Worm (Caenorhabditis elegans) whole organism, early embryonic: ENCODE results near the gene F40F8.4.

Experiments used
- B0310.2 ChIP-seq: sonication (generic microtip); optimal IDR thresholded peaks from 2 replicates; lab custom pipeline; 2016; ENCODE audit warnings: mild to moderate bottlenecking, missing genetic modification characterization, missing compliant biosample characterization
- F13C5.2 ChIP-seq: sonication (generic microtip); optimal IDR thresholded peaks from 2 replicates; lab custom pipeline; 2017; ENCODE audit warnings: mild to moderate bottlenecking, missing genetic modification characterization, inconsistent platforms, missing compliant biosample characterization
- aly-1 ChIP-seq: sonication (generic microtip); optimal IDR thresholded peaks from 2 replicates; lab custom pipeline; 2016; ENCODE audit warnings: missing genetic modification characterization, missing compliant biosample characterization
- ama-1 ChIP-seq: fragments of 150-350 bp; optimal IDR thresholded peaks from 2 replicates; lab custom pipeline; 2014
- ceh-13 ChIP-seq: fragments of 200-800 bp; sonication (Bioruptor generic); optimal IDR thresholded peaks from 2 replicates; lab custom pipeline; 2018; ENCODE audit warnings: mild to moderate bottlenecking, missing genetic modification characterization, missing compliant biosample characterization
- ceh-36 ChIP-seq: sonication (generic microtip); optimal IDR thresholded peaks from 2 replicates; lab custom pipeline; 2016; ENCODE audit warnings: missing genetic modification characterization, inconsistent platforms, missing compliant biosample characterization
- ets-7 ChIP-seq: sonication (generic microtip); optimal IDR thresholded peaks from 2 replicates; lab custom pipeline; 2016; ENCODE audit warnings: missing genotype, missing genetic modification characterization, missing compliant biosample characterization
- flt-1 ChIP-seq: fragments of 200-800 bp; sonication (Bioruptor generic); IDR thresholded peaks from 2 replicates; pipeline ENCODE4 v1.3.6; 2022; ENCODE audit warnings: missing genetic modification characterization, missing compliant biosample characterization
- hmbx-1 ChIP-seq: sonication (generic microtip); optimal IDR thresholded peaks from 2 replicates; lab custom pipeline; 2016; ENCODE audit warnings: mild to moderate bottlenecking, missing genetic modification characterization, missing compliant biosample characterization
- hmg-4 ChIP-seq: fragments of 200-800 bp; sonication (Bioruptor generic); optimal IDR thresholded peaks from 2 replicates; lab custom pipeline; 2018; ENCODE audit warnings: mild to moderate bottlenecking, missing genetic modification characterization, missing compliant biosample characterization
- hnd-1 ChIP-seq: sonication (generic microtip); optimal IDR thresholded peaks from 2 replicates; lab custom pipeline; 2016; ENCODE audit warnings: missing genetic modification characterization, missing compliant biosample characterization
- pes-1 ChIP-seq: fragments of 200-800 bp; sonication (Bioruptor generic); IDR thresholded peaks from 2 replicates; pipeline ENCODE4 v1.3.6; 2022; ENCODE audit warnings: missing genetic modification reagents, missing genetic modification characterization, missing compliant biosample characterization
- scrt-1 ChIP-seq: fragments of 200-800 bp; sonication (Bioruptor generic); IDR thresholded peaks from 2 replicates; pipeline ENCODE4 v1.3.6; 2022; ENCODE audit warnings: missing genetic modification characterization, missing compliant biosample characterization
- sea-1 ChIP-seq: fragments of 200-800 bp; sonication (Bioruptor generic); conservative IDR thresholded peaks from 2 replicates; pipeline ENCODE4 v1.3.6; 2022; ENCODE audit warnings: missing genetic modification characterization, missing compliant biosample characterization
- tbx-11 ChIP-seq: fragments of 200-800 bp; sonication (Bioruptor generic); IDR thresholded peaks from 2 replicates; pipeline ENCODE4 v1.3.6; 2022; ENCODE audit warnings: missing genetic modification characterization, missing compliant biosample characterization
- tbx-37 ChIP-seq: fragments of 200-800 bp; sonication (Bioruptor generic); conservative IDR thresholded peaks from 2 replicates; pipeline ENCODE4 v1.3.6; 2022; ENCODE audit warnings: missing genetic modification reagents, missing genetic modification characterization, missing compliant biosample characterization
- tra-4 ChIP-seq: sonication (generic microtip); optimal IDR thresholded peaks from 2 replicates; lab custom pipeline; 2017; ENCODE audit warnings: missing genetic modification characterization, missing compliant biosample characterization

Gene F40F8.4

ce11 chrII:11156160-11156559 lies 16.1 kb upstream of the F40F8.4 start:
- TF ChIP-seq ets-7 (tag; lab: Kevin White, UChicago): no peak
- no peak for TF ChIP-seq ceh-13
- no peak for TF ChIP-seq hmbx-1 (tag; lab: Kevin White, UChicago)
- TF ChIP-seq flt-1 (GFP tag; lab: Robert Waterston, UW): no peak
- TF ChIP-seq ama-1 (lab: Kevin White, UChicago): no peak
- TF ChIP-seq hnd-1 (tag; lab: Kevin White, UChicago): no peak
- TF ChIP-seq scrt-1 (GFP tag; lab: Robert Waterston, UW): no peak
- no peak for TF ChIP-seq tra-4 (tag; lab: Kevin White, UChicago)
- TF ChIP-seq tbx-11 (GFP tag; lab: Robert Waterston, UW): no peak
- TF ChIP-seq aly-1 (tag; lab: Kevin White, UChicago): no peak
- no peak for TF ChIP-seq pes-1 (GFP tag; lab: Robert Waterston, UW)
- TF ChIP-seq B0310.2 (tag; lab: Kevin White, UChicago): no peak

- no peak for TF ChIP-seq F13C5.2 (tag; lab: Kevin White, UChicago)
- no peak for TF ChIP-seq pes-1 (GFP tag; lab: Robert Waterston, UW)
- no peak for TF ChIP-seq hmbx-1 (tag; lab: Kevin White, UChicago)
- no peak for TF ChIP-seq tbx-37
- no peak for TF ChIP-seq scrt-1 (GFP tag; lab: Robert Waterston, UW)
- TF ChIP-seq B0310.2 (tag; lab: Kevin White, UChicago): no peak
- no peak for TF ChIP-seq tra-4 (tag; lab: Kevin White, UChicago)
- no peak for TF ChIP-seq tbx-11 (GFP tag; lab: Robert Waterston, UW)
- no peak for TF ChIP-seq aly-1 (tag; lab: Kevin White, UChicago)
- no peak for TF ChIP-seq ceh-36 (tag; lab: Kevin White, UChicago)
- no peak for TF ChIP-seq ceh-13
- TF ChIP-seq hnd-1 (tag; lab: Kevin White, UChicago): no peak
- TF ChIP-seq sea-1: no peak
- no peak for TF ChIP-seq ets-7 (tag; lab: Kevin White, UChicago)
Measured at ce11 chrII:11155400-11155799, 15.4 kb upstream of the F40F8.4 start.

DNA sequence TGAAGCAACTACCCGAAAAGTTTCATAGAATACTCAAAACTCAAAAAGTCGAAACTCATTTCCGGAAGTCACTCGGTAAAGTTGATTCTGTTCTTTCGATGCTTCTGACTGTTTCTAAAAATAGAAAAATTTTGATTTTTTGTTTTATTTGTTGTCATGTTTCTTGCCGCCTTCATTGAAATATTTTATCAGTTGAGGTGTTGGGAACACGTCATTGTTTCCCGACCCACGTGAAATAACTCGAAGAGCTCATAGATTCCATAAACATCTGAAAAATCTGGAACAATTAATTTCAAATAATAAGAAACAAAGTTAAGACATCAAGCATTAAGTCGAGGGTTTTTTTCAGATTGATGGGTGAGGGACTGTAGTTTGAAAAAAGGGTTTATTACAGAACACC lies 14.9 kb upstream of the F40F8.4 start:
- TF ChIP-seq ama-1 (lab: Kevin White, UChicago) (no peak), ceh-13 (no peak), hmg-4 (GFP tag; lab: Kevin White, UChicago) (no peak), ets-7 (tag; lab: Kevin White, UChicago) (no peak), tra-4 (tag; lab: Kevin White, UChicago) (no peak), scrt-1 (GFP tag; lab: Robert Waterston, UW) (no peak), hnd-1 (tag; lab: Kevin White, UChicago) (no peak), F13C5.2 (tag; lab: Kevin White, UChicago) (no peak), tbx-11 (GFP tag; lab: Robert Waterston, UW) (no peak), sea-1 (no peak), ceh-36 (tag; lab: Kevin White, UChicago) (no peak), pes-1 (GFP tag; lab: Robert Waterston, UW) (no peak)

DNA sequence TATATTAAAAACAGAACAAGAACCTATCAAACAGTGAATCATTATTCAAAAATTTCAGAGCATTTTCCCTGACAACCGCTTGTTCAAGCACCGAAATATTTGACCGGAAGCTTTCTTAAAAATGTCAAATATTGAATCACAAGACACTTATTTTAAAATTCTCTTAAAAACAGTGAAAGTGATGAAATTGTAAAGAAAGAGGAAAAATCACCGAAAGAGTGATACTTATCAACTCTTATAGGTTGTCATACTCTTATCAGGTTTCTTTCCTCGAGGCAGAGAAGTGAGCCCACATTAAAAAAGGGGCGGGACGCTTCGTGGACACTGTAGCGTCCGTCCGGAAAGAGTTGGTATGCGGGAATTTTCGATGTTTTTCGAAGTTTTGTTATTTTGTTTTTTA lies 13.8 kb upstream of the F40F8.4 start:
- TF ChIP-seq ceh-13: no peak
- no peak for TF ChIP-seq hnd-1 (tag; lab: Kevin White, UChicago)
- no peak for TF ChIP-seq sea-1

DNA sequence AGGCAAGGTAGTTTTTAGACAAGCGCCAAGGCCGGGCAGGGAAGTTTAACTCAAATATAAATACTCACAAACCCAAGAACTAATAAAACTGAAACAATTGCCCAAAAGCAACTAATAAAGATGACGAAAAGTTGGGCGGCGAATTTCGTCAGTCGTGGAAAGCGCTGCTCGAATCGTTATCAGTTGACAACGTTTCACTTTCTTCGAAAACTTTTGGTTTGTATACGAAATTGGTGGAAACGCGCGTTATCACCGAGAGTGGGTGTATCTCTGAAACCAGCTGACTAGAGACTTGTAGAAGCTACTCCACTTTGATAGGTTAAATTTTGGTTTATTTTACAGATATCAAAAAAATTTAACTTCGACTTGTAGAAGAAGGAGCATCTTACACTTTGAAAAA lies 13.0 kb upstream of the F40F8.4 start:
- no peak for TF ChIP-seq pes-1 (GFP tag; lab: Robert Waterston, UW)
- TF ChIP-seq ceh-36 (tag; lab: Kevin White, UChicago): no peak
- TF ChIP-seq hmbx-1 (tag; lab: Kevin White, UChicago): no peak
- no peak for TF ChIP-seq B0310.2 (tag; lab: Kevin White, UChicago)

ce11 chrII:11152495-11152894 lies 12.5 kb upstream of the F40F8.4 start, which contains the start of gene pqm-1:
Gene pqm-1 (minus strand): TSS chrII:11152595.
- no peak for TF ChIP-seq scrt-1 (GFP tag; lab: Robert Waterston, UW)
- TF ChIP-seq hmbx-1 (tag; lab: Kevin White, UChicago): no peak
- no peak for TF ChIP-seq ceh-13
- TF ChIP-seq tra-4 (tag; lab: Kevin White, UChicago): no peak
- TF ChIP-seq ceh-36 (tag; lab: Kevin White, UChicago): no peak

DNA sequence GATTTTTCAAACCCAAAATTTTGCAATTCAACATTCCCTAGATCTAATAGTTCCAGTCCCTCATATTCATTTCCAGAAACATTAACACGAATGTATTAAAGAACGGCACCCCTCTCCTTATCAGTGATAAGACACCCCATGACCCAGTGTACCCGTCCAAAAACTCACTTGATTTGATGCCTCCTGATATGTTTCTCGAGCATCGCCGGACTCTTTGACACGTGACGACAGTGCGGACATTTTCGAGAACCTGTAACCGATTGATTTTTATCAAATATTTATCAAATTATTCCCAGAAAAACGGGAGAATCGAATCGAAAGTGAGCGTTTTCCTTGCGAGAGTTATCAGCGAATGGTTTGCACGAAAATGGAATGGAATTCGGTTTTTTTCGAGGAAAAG lies 10.9 kb upstream of the F40F8.4 start:
- TF ChIP-seq F13C5.2 (tag; lab: Kevin White, UChicago) (no peak), pes-1 (GFP tag; lab: Robert Waterston, UW) (no peak), hmbx-1 (tag; lab: Kevin White, UChicago) (no peak), ceh-13 (no peak), tra-4 (tag; lab: Kevin White, UChicago) (no peak), hmg-4 (GFP tag; lab: Kevin White, UChicago) (no peak), ets-7 (tag; lab: Kevin White, UChicago) (no peak), tbx-37 (no peak), scrt-1 (GFP tag; lab: Robert Waterston, UW) (no peak), B0310.2 (tag; lab: Kevin White, UChicago) (no peak)

DNA sequence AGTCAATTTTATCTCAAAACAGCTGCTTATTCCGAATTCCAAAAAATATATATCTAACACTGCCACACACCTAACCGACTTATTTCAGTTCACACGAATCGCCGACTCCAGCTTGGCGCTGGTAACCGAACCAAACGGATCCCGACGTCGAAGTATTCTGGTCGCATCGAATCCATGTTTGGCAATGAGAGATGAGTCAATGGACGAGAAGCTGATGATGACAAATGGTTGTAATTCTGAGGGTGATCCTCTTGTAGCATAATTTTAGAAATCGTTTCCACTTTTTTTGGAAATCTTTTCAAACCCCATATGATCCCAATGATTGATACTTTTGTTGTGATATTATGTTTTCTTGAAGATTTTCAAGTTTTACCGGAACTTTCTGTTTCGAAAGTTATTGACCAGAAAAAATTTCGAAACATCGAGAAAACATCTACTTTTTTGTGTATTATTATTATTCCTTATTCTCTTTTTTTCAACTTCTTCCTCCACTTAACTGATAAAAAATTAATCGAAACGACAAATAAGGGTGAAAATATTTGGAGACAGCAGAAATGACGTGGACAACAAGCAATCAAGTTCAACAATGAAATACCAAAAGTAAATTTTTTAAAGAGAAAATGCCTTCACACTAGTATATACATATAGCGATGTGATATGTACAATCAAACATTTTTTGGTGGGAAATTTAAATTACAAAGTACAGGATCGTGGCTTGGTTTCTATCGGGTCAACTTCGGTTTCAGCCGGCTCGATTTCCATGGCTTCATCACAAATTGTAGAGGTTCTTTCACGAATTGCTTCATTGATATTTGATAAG lies 10.0 kb upstream of the F40F8.4 start:
- no peak for TF ChIP-seq scrt-1 (GFP tag; lab: Robert Waterston, UW)
- no peak for TF ChIP-seq tbx-11 (GFP tag; lab: Robert Waterston, UW)
- TF ChIP-seq hnd-1 (tag; lab: Kevin White, UChicago): no peak
- no peak for TF ChIP-seq hmbx-1 (tag; lab: Kevin White, UChicago)
- TF ChIP-seq tbx-37: no peak
- TF ChIP-seq hmg-4 (GFP tag; lab: Kevin White, UChicago): no peak
- no peak for TF ChIP-seq aly-1 (tag; lab: Kevin White, UChicago)
- TF ChIP-seq ceh-36 (tag; lab: Kevin White, UChicago): no peak
- TF ChIP-seq F13C5.2 (tag; lab: Kevin White, UChicago): no peak
- no peak for TF ChIP-seq pes-1 (GFP tag; lab: Robert Waterston, UW)
